Worm (Caenorhabditis elegans): Measurements from ENCODE around the gene F56H11.2.
A peak's percentile ranks its signal among the peaks of the same experiment; 100 is the strongest.

Gene F56H11.2

ce11 chrIV:9534342-9534741 lies 1.4 kb upstream of the F56H11.2 start (continued):
- no peak for TF ChIP-seq vab-15 (tag; optimal IDR thresholded peaks at IDR 0.05)
- TF ChIP-seq egl-13 (tag; optimal IDR thresholded peaks at IDR 0.05) = no peak
- TF ChIP-seq nhr-77 (tag; optimal IDR thresholded peaks at IDR 0.05) = no peak
- no peak for TF ChIP-seq ceh-63 (GFP tag; optimal IDR thresholded peaks at IDR 0.05)
- no peak for TF ChIP-seq elt-2 (tag; optimal IDR thresholded peaks at IDR 0.05)
- TF ChIP-seq mab-9 (GFP tag; IDR thresholded peaks at IDR 0.05) = no peak
- peak; percentile 69 for TF ChIP-seq skn-1 (tag; optimal IDR thresholded peaks at IDR 0.05)
- peak; percentile 37 for TF ChIP-seq snpc-4 (tag; optimal IDR thresholded peaks at IDR 0.05)
- no peak for TF ChIP-seq pqm-1 (tag; optimal IDR thresholded peaks at IDR 0.05)
- no peak for TF ChIP-seq isw-1 (GFP tag; IDR thresholded peaks at IDR 0.05)
- TF ChIP-seq irx-1 (tag; optimal IDR thresholded peaks at IDR 0.05) = no peak
- no peak for TF ChIP-seq fkh-10 (GFP tag; optimal IDR thresholded peaks at IDR 0.05)
- no peak for TF ChIP-seq jun-1 (tag; optimal IDR thresholded peaks at IDR 0.05)
- TF ChIP-seq grh-1 (GFP tag; IDR thresholded peaks at IDR 0.05) = peak; percentile 63; the same call in 1 of the 2 replicates
- TF ChIP-seq ceh-90 (tag; optimal IDR thresholded peaks at IDR 0.05) = no peak
- peak; percentile 41 for TF ChIP-seq tbx-2 (tag; optimal IDR thresholded peaks at IDR 0.05)
- no peak for TF ChIP-seq efl-3 (GFP tag; optimal IDR thresholded peaks at IDR 0.05)
- TF ChIP-seq C34B4.2 (tag; optimal IDR thresholded peaks at IDR 0.05) = no peak
- TF ChIP-seq tlp-1 (tag; optimal IDR thresholded peaks at IDR 0.05) = no peak
- peak; percentile 34 to 54 for TF ChIP-seq efl-1 (optimal IDR thresholded peaks at IDR 0.05)
- peak; percentile 34 to 95 for TF ChIP-seq efl-1 (GFP tag; optimal IDR thresholded peaks at IDR 0.05 in 1 of 2)
- no peak for TF ChIP-seq ces-1 (GFP tag; optimal IDR thresholded peaks at IDR 0.05)
- TF ChIP-seq blmp-1 (tag; optimal IDR thresholded peaks at IDR 0.05) = peak; percentile 94
- no peak for TF ChIP-seq unc-86 (tag; optimal IDR thresholded peaks at IDR 0.05)
- TF ChIP-seq unc-98 (GFP tag; IDR thresholded peaks at IDR 0.05) = no peak
- peak; percentile 23 for TF ChIP-seq fos-1 (tag; optimal IDR thresholded peaks at IDR 0.05)
- no peak for TF ChIP-seq Y116A8C.19 (tag; optimal IDR thresholded peaks at IDR 0.05; ENCODE audit: borderline replicate concordance)
- no peak for TF ChIP-seq hlh-4 (tag; optimal IDR thresholded peaks at IDR 0.05)
- no peak for TF ChIP-seq lin-15B (tag; optimal IDR thresholded peaks at IDR 0.05)
- TF ChIP-seq nhr-12 (tag; optimal IDR thresholded peaks at IDR 0.05) = no peak
- TF ChIP-seq nhr-19 (GFP tag; conservative IDR thresholded peaks at IDR 0.05) = peak; percentile 66
- no peak for TF ChIP-seq ztf-11 (tag; optimal IDR thresholded peaks at IDR 0.05)
- TF ChIP-seq C04F5.9 (tag; optimal IDR thresholded peaks at IDR 0.05) = no peak
- peak; percentile 9 to 66 for TF ChIP-seq lin-35 (GFP tag; optimal IDR thresholded peaks at IDR 0.05)
- no peak for TF ChIP-seq ama-1 (optimal IDR thresholded peaks at IDR 0.05)
- no peak for TF ChIP-seq ceh-82 (tag; optimal IDR thresholded peaks at IDR 0.05)
- no peak for TF ChIP-seq dsc-1 (tag; optimal IDR thresholded peaks at IDR 0.05)
- TF ChIP-seq elt-3 (tag; optimal IDR thresholded peaks at IDR 0.05) = peak in 2 of 6 experiments; percentile 57 to 82
- TF ChIP-seq sptf-1 (tag; optimal IDR thresholded peaks at IDR 0.05) = no peak
- TF ChIP-seq dpl-1 (GFP tag; optimal IDR thresholded peaks at IDR 0.05) = peak; percentile 45 to 52 (median 49)
- TF ChIP-seq aly-2 (tag; optimal IDR thresholded peaks at IDR 0.05) = no peak
- TF ChIP-seq nhr-28 (tag; optimal IDR thresholded peaks at IDR 0.05) = no peak
- peak; percentile 26 for TF ChIP-seq rnt-1 (tag; optimal IDR thresholded peaks at IDR 0.05)
- no peak for TF ChIP-seq pag-3 (tag; optimal IDR thresholded peaks at IDR 0.05; ENCODE audit: borderline replicate concordance, insufficient read depth)
- TF ChIP-seq mef-2 (tag; optimal IDR thresholded peaks at IDR 0.05) = no peak
- no peak for TF ChIP-seq aha-1 (tag; optimal IDR thresholded peaks at IDR 0.05)
- TF ChIP-seq ceh-8 (GFP tag; optimal IDR thresholded peaks at IDR 0.05) = no peak
- peak; percentile 66 to 68 for TF ChIP-seq lsy-2 (tag; optimal IDR thresholded peaks at IDR 0.05)
- no peak for TF ChIP-seq F16B12.6 (tag; optimal IDR thresholded peaks at IDR 0.05)
- no peak for TF ChIP-seq fkh-8 (tag; optimal IDR thresholded peaks at IDR 0.05)
- peak; percentile 53 for TF ChIP-seq nhr-237 (tag; optimal IDR thresholded peaks at IDR 0.05)
- peak; percentile 90 for TF ChIP-seq nhr-20 (tag; optimal IDR thresholded peaks at IDR 0.05)
- TF ChIP-seq nhr-71 (tag; optimal IDR thresholded peaks at IDR 0.05) = peak; percentile 82
- peak; percentile 36; the same call in 1 of the 2 replicates for TF ChIP-seq ceh-88 (GFP tag; IDR thresholded peaks at IDR 0.05)

Data from whole organism, L1 larva.